Worm (Caenorhabditis elegans): Measurements from ENCODE around the gene F42A9.7.

F42A9.7 gene

DNA sequence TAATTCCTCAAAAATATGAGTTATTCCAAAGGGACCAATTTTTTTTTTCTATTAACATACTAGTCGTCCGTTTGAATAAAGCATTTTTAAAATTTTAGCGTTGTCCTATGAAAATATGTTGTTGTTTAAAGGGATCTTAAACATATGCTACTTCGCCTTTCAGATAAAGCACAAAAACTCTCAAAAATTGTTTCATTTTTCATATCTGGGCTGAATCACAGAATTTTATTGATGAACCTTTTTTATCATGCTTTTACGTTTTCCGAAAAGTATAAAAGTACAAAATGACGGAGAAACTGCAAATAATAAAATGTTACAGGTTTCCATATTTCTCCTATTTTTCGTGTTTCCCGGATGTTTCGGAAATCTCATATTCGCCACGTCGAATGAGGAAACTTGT is 21.2 kb downstream of the F42A9.7 start, which contains the start of gene clec-181:
Gene clec-181, plus strand, starts transcription at position 301 of the 400 bp plus-strand sequence.
- TF ChIP-seq dao-5 (tag; optimal IDR thresholded peaks at IDR 0.05): no peak

DNA sequence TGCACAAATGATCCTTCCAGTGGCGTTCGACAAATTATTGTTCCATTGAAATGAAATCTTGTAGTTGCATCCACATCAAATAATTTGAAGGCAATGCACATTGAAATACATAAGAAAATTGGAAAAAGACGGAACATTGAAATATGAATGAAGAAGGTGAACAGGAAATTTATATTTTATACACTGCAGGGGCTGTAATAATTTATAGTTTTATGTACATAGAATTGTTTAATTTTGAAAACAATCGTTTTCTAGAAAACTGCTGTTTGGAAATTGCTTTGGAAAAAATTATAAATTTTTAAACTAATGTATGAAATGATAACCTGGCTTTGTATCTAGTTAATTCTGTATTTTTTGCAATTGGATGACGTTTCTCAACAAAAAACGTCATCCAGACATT is 21.6 kb downstream of the F42A9.7 start, which contains the start of gene Y59H11AR.3:
Gene Y59H11AR.3, minus strand, starts transcription at position 101 of the 400 bp plus-strand sequence.
- TF ChIP-seq dao-5 (tag; optimal IDR thresholded peaks at IDR 0.05) (no peak), him-1 (tag; optimal IDR thresholded peaks at IDR 0.05) (no peak), W03F9.2 (tag; optimal IDR thresholded peaks at IDR 0.05) (no peak)

DNA sequence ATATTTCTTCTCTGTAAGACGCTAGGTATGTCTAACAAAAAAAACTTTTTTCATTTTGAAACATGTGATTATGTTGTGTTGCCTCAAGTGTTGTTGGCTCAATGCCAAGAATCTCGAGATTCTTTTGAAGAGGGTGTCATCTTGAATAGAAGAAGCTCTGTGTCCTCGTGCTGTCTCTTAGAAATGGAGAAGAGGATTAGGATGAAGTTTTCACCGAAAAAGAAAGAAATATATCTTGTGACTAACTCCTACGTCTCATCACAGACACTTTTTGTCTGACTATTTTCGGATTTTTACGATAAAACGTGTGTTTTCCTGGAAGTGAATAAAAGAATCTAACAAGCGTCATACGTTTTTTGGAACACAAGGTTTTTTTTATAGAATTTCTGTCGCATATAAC is 29.3 kb downstream of the F42A9.7 start:
- TF ChIP-seq W03F9.2 (tag; optimal IDR thresholded peaks at IDR 0.05): no peak
- no peak for TF ChIP-seq him-1 (tag; optimal IDR thresholded peaks at IDR 0.05)
- TF ChIP-seq dao-5 (tag; optimal IDR thresholded peaks at IDR 0.05): no peak

DNA sequence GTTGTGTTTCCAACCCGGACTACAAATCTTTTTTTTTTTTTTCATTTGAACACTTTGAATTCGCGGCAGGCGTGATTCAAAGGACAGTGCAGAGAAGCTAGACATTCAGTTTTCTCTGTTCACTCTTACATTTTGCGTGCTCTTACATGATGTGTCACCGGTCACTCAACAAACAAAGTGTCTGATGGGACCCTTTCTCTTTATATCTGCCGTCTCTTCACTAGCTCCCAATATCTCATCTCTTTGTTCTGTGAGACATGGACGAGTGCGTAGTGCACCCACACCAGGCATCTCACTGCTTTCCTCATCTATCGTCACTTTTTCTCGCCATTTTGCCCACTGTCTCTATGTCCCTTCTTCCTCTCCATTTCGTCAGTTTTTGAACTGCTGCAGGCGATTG is 29.9 kb downstream of the F42A9.7 start:
- TF ChIP-seq dao-5 (tag; optimal IDR thresholded peaks at IDR 0.05) (no peak), W03F9.2 (tag; optimal IDR thresholded peaks at IDR 0.05) (no peak), him-1 (tag; optimal IDR thresholded peaks at IDR 0.05) (no peak)

- no peak for TF ChIP-seq W03F9.2 (tag; optimal IDR thresholded peaks at IDR 0.05)
- no peak for TF ChIP-seq him-1 (tag; optimal IDR thresholded peaks at IDR 0.05)
- TF ChIP-seq dao-5 (tag; optimal IDR thresholded peaks at IDR 0.05): no peak
Observed at ce11 chrIV:8585076-8586033, 31.6 kb downstream of the F42A9.7 start, which contains the start of gene catp-7. Gene catp-7, plus strand, starts transcription at chrIV:8585983.

DNA sequence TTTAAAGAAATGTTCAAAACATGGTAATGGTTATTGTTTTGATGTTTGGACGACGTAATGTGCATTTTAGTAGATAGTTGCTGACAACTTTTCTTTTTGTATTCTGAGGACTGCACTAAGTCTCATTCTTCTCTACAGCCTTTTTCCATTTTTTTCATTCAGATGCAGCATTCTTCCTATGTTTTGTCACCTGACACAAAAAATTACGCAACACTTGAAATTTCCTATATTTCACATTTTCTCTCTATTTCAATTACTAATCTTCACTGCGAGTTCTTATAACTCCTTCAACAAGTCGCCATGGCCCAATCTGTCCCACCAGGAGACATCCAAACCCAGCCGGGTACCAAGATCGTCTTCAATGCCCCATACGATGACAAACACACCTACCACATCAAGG is 45.8 kb downstream of the F42A9.7 start, which contains the start of gene Y59H11AM.1:
Gene Y59H11AM.1, plus strand, starts transcription at position 301 of the 400 bp plus-strand sequence.
- TF ChIP-seq him-1 (tag; optimal IDR thresholded peaks at IDR 0.05) (no peak), W03F9.2 (tag; optimal IDR thresholded peaks at IDR 0.05) (no peak), dao-5 (tag; optimal IDR thresholded peaks at IDR 0.05) (no peak)

- TF ChIP-seq him-1 (tag; optimal IDR thresholded peaks at IDR 0.05) (no peak), dao-5 (tag; optimal IDR thresholded peaks at IDR 0.05) (no peak), W03F9.2 (tag; optimal IDR thresholded peaks at IDR 0.05) (no peak)
Observed at ce11 chrIV:8570719-8571118, 46.2 kb downstream of the F42A9.7 start.

DNA sequence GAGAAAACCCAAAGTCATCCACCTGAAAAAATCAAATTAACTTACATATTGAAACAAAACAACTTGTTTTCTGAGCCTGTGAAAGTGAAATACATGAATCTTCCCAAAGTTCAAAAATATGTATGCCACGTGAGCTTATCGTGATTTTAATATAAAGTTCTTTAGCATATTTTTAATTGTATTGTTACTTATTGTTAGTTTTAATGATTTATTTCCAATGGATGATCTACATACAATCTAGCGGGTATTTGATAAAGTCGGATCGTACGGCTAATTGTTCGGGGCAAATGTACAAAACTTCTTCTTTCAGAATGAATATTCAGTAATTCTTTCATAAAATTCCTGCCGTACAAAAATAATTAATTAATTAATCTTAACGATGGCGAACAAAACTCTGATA is 46.7 kb downstream of the F42A9.7 start, which contains the start of gene Y59H11AM.4:
Gene Y59H11AM.4, minus strand, starts transcription at position 101 of the 400 bp plus-strand sequence.
- TF ChIP-seq W03F9.2 (tag; optimal IDR thresholded peaks at IDR 0.05): no peak
- TF ChIP-seq him-1 (tag; optimal IDR thresholded peaks at IDR 0.05): no peak
- no peak for TF ChIP-seq dao-5 (tag; optimal IDR thresholded peaks at IDR 0.05)
